Fruit fly (Drosophila melanogaster) S2 (cell line): Measurements from ENCODE around the gene Or82a.

Experiments used
- CG8478 ChIP-seq: fragments of >200 bp; optimal IDR thresholded peaks from 2 replicates; lab custom pipeline; 2018
- CTCF ChIP-seq, 2 experiments: fragments of >200 bp; optimal IDR thresholded peaks; 2 replicates each; lab custom pipeline; 2018

The Or82a gene

DNA sequence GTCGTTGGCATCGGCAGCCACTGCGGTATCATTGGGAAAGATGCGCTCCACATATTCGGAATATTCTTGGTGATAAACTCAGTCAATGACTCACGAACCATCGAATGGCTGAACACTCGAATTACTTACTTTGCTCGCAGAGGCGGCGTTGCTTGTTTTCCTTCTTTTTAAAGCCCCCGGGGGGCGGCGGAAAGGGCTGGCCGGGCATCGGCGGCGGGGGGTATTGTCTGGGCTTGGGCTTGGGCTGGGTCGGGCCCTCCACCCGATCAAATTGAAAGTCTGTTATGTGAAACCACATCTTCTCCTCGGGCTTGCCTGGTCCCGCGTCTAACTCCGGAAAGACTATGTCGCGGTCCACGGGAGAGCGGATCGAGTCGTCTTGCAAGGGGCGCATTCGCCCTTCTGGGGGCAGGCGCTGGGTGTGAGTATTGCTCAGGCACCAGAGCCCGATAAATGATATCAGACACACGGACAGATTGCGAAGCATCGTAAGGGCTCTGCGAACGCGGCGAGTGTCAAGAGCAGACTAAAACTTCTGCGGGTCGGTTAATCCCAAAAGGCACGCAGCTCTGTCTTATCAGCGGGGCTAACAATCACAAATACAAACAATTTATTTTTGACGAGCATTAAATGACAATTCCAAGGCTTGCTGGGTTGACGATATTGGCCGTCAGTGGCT lies 14.4 kb upstream of the Or82a start, which contains the start of gene CG14642:
Gene CG14642 (minus strand): TSS at position 509 of the 679 bp plus-strand sequence.
- no peak for TF ChIP-seq CG8478
- TF ChIP-seq CTCF (optimal IDR thresholded peaks at IDR 0.05; lab: Kevin White, UChicago): no peak

- TF ChIP-seq CG8478: no peak
- no peak for TF ChIP-seq CTCF (optimal IDR thresholded peaks at IDR 0.05; lab: Kevin White, UChicago)
These were observed 13.5 kb upstream of the Or82a start, which contains the start of gene CG34305 for dm6 chr3R:4243096-4243940. CG34305 (minus strand) TSS chr3R:4243146.

DNA sequence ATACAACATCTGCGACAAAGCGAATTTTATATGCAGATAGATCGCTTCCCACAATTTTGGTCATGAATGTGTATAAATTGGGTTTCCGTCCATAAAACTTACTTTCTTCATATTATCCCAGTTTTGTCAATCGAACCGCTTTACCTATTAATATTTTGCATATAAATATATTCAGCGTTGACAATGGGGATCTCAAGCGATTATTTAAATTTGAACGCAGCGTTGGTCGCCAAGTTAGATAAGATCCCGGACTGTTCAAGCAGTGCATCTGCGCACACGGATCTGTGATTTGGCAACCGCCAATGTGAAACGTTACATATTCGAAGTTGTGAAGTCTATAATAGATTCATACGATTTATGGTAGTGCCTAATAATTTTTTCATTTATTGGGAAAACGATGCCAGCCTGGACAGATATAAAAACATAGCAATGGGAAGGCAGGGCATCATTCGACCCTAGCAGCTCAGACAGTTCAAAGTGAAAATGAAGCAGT lies 10.1 kb upstream of the Or82a start, which contains the start of gene TwdlF:
Gene TwdlF (plus strand): TSS at position 443 of the 493 bp plus-strand sequence.
- TF ChIP-seq CTCF (optimal IDR thresholded peaks at IDR 0.05; lab: Kevin White, UChicago): no peak

- TF ChIP-seq CTCF (optimal IDR thresholded peaks at IDR 0.05; lab: Kevin White, UChicago) (no peak), CG8478 (no peak)
These were observed 6.8 kb upstream of the Or82a start for dm6 chr3R:4249947-4250346.

DNA sequence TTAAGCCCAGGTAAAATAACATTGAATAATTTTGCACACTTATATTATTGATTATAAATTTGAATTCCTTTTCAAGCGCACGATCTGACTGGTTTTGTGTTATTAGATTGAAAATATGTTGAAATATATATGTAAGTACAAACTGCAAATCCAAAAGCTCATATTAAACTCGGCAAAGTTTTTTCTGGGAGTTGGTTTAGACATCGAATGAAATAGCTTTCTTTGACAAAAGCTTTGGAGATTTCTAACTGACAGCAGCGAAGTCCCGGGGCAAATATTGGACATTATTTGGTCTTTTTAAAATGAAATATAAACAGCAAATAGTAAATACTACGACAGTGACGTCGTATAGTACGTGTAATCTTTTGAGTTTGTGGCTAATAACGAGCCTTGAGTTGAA lies 5.5 kb upstream of the Or82a start, which contains the start of gene TwdlG:
Gene TwdlG (minus strand): TSS at position 101 of the 400 bp plus-strand sequence.
- TF ChIP-seq CG8478 (no peak), CTCF (optimal IDR thresholded peaks at IDR 0.05; lab: Kevin White, UChicago) (no peak)

DNA sequence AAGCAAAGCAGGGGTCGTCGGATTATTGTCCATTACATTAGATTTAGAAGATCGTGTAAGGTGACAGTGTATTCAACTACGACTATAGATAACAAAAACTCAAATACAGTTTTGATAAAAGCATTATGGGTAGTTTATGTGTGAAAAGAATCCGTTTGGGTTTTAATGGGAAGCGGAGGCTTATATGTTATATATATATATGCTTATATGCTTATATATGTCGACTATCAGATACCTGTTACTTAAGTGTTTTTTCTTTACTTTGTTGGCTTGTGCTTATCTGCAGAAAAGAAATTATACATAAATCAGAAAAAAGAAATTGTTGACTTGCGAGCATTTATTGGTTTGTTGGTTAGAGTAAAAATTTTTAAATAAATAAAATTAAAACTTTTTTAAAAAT lies 3.8 kb upstream of the Or82a start, which contains the start of gene CG14644:
Gene CG14644 (minus strand): TSS at position 101 of the 400 bp plus-strand sequence.
- no peak for TF ChIP-seq CTCF (optimal IDR thresholded peaks at IDR 0.05; lab: Kevin White, UChicago)
- no peak for TF ChIP-seq CG8478

- no peak for TF ChIP-seq CTCF (optimal IDR thresholded peaks at IDR 0.05; lab: Kevin White, UChicago)
- no peak for TF ChIP-seq CG8478
These were observed 2.4 kb upstream of the Or82a start, which contains the start of gene TwdlV for dm6 chr3R:4254408-4254807. TwdlV (plus strand) TSS chr3R:4254708.

- TF ChIP-seq CTCF (optimal IDR thresholded peaks at IDR 0.05; lab: Kevin White, UChicago) (no peak), CG8478 (no peak)
These were observed 9.7 kb downstream of the Or82a start, which contains the start of gene CG1092 for dm6 chr3R:4266470-4266869. CG1092 (plus strand) TSS chr3R:4266770.

dm6 chr3R:4268339-4268738 lies 11.6 kb downstream of the Or82a start:
- TF ChIP-seq CTCF (optimal IDR thresholded peaks at IDR 0.05; lab: Kevin White, UChicago) (no peak), CG8478 (no peak)

DNA sequence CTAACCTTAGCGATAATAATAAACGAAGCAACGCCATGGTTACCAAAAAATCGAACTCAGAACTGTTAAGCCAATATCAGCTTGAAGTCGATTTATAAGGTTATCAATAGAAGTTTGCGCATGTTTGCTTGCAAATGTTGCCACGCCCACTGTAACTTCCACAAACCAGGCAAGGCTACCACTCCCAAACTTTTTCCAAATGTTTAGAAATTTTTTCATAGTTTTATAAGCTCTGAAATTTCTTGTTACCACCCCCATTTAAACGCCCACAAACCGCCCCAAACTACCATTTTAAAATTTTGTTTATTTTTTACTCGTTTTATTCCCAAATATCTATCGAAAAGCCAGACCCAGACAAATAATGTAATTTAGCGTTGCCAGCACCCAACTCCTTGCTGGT lies 21.1 kb downstream of the Or82a start, which contains the start of gene flip:
Gene flip (minus strand): TSS at position 101 of the 400 bp plus-strand sequence.
- TF ChIP-seq CTCF (optimal IDR thresholded peaks at IDR 0.05; lab: Kevin White, UChicago): no peak
- no peak for TF ChIP-seq CG8478

DNA sequence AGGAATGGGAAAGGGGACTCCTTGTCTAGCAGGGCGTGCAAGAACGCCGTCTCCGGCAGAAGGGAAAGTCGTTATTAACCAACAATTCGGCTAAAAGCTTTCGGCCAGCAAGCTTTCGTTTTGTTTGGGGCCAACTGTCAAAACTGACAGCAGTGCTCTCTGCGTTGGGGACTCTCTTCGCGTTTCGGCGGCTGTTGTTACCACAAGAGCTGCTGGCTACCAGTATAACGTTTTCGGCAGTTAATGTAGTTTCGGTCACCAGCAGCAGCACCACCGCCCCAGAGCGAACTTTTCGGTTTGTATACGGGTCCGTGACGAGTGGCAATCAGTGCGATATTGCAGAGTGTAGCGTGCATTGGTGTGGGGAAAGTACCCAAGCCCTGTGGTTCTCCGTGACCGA lies 23.3 kb downstream of the Or82a start, which contains the start of gene cpx:
Gene cpx (plus strand): TSS at position 160 of the 400 bp plus-strand sequence.
- TF ChIP-seq CTCF (optimal IDR thresholded peaks at IDR 0.05; lab: Kevin White, UChicago) (no peak), CG8478 (no peak)

- no peak for TF ChIP-seq CTCF (optimal IDR thresholded peaks at IDR 0.05; lab: Kevin White, UChicago)
- no peak for TF ChIP-seq CG8478
These were observed 24.5 kb downstream of the Or82a start for dm6 chr3R:4281119-4281861.

dm6 chr3R:4282207-4282606 lies 25.4 kb downstream of the Or82a start:
- TF ChIP-seq CG8478: no peak

DNA sequence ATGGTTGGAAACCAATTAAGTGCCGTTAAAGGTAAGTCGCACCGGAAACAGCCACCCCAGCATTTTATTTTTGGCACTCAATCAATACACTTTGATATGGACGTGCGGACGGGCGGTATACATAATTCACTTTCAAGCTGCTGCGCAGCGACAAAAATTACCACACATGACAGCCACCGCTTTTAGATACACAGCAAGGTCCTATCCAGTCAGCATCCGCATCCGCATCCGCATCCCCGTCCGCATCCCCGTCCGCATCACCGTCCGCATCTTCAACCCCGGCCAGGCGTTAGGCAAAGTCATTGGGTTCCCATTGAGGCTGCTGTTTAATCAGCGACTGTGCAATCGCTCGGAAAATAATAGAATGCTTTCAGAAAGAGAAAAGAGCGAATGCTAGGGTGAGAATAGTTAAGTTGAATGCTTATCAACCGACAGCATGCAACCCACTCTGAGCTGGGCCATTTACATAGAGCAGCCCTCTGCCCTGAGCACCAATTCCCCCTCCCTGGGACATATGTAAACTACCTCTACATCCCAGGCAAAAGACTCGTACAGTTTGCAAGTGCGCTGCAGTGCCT lies 27.7 kb downstream of the Or82a start:
- TF ChIP-seq CG8478 (no peak), CTCF (optimal IDR thresholded peaks at IDR 0.05; lab: Kevin White, UChicago) (no peak)
